Fruit fly (Drosophila melanogaster): Measurements from ENCODE around the gene PSMG1.

The PSMG1 gene

DNA sequence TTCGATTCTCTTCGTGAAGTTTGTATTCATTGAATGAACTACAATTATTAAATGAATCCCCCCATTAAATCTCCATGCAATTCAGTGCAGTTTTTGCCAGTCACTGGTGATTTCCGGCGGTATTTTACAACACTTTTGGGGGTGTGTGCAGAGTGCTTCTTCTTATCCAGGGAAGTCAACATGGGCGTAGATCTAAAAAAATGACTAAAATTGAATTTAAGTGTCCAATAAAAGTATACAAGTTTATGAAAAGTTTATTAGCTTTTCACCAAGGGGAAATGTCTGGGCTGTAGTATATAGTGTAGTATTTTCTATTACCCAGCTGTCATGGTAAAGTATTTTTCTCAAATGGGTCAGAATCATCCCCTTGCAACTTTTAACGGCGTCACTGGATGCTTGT is 2.6 kb downstream of the PSMG1 start, which contains the start of gene Hpf1 (continued):
- TF ChIP-seq Doc3 (GFP tag; IDR thresholded peaks at IDR 0.05; ENCODE audit: partially characterized antibody) (no peak), bbx (GFP tag; IDR thresholded peaks at IDR 0.05; ENCODE audit: partially characterized antibody) (no peak), CG5953 (GFP tag; IDR thresholded peaks at IDR 0.05) (peak; percentile 93), row (GFP tag; IDR thresholded peaks at IDR 0.05) (peak; percentile 99), eyg (GFP tag; optimal IDR thresholded peaks at IDR 0.05) (peak; percentile 98), CG4282 (GFP tag; optimal IDR thresholded peaks at IDR 0.05) (peak; percentile 97), CG12744 (GFP tag; optimal IDR thresholded peaks at IDR 0.05) (peak; percentile 98), CG15514 (GFP tag; optimal IDR thresholded peaks at IDR 0.05) (peak; percentile 94), D (optimal IDR thresholded peaks at IDR 0.05) (no peak), D (GFP tag; optimal IDR thresholded peaks at IDR 0.05) (peak; percentile 96), Awh (GFP tag; IDR thresholded peaks at IDR 0.05) (peak; percentile 94), run (tag; optimal IDR thresholded peaks at IDR 0.05) (peak; percentile 93), CG8089 (GFP tag; optimal IDR thresholded peaks at IDR 0.05) (peak; percentile 98), CG12659 (GFP tag; optimal IDR thresholded peaks at IDR 0.05) (peak; percentile 99), CG16779 (GFP tag; IDR thresholded peaks at IDR 0.05) (peak; percentile 96), jumu (GFP tag; optimal IDR thresholded peaks at IDR 0.05) (peak; percentile 98), Sox102F (GFP tag; optimal IDR thresholded peaks at IDR 0.05) (peak; percentile 99), CG17186 (GFP tag; optimal IDR thresholded peaks at IDR 0.05) (peak; percentile 90), pan (optimal IDR thresholded peaks at IDR 0.05) (no peak), pan (GFP tag; optimal IDR thresholded peaks at IDR 0.05 in 1 of 2, IDR thresholded peaks at IDR 0.05 in 1 of 2) (peak in 1 of 2 experiments; percentile 98), CG10147 (GFP tag; optimal IDR thresholded peaks at IDR 0.05) (peak; percentile 98), CG8359 (GFP tag; optimal IDR thresholded peaks at IDR 0.05; ENCODE audit: borderline replicate concordance) (peak; percentile 90), salm (tag; optimal IDR thresholded peaks at IDR 0.05) (peak; percentile 97), cas (GFP tag; IDR thresholded peaks at IDR 0.05) (peak; percentile 96), zfh1 (GFP tag; IDR thresholded peaks at IDR 0.05) (peak; percentile 98), CG31388 (GFP tag; optimal IDR thresholded peaks at IDR 0.05) (peak; percentile 95), CG14710 (tag; optimal IDR thresholded peaks at IDR 0.05) (peak; percentile 96), Gug (GFP tag; IDR thresholded peaks at IDR 0.05) (peak; percentile 98), CG5180 (GFP tag; optimal IDR thresholded peaks at IDR 0.05) (peak; percentile 88), chn (GFP tag; optimal IDR thresholded peaks at IDR 0.05) (peak; percentile 99), CG10565 (GFP tag; optimal IDR thresholded peaks at IDR 0.05) (peak; percentile 92), CG3838 (GFP tag; optimal IDR thresholded peaks at IDR 0.05) (peak; percentile 95), HHEX (GFP tag; optimal IDR thresholded peaks at IDR 0.05) (peak; percentile 98), CG11247 (GFP tag; IDR thresholded peaks at IDR 0.05) (peak; percentile 97), ranshi (GFP tag; IDR thresholded peaks at IDR 0.05) (peak; percentile 98), Asciz (GFP tag; optimal IDR thresholded peaks at IDR 0.05) (peak; percentile 96), CG17829 (tag; optimal IDR thresholded peaks at IDR 0.05) (peak; percentile 97), croc (GFP tag; conservative IDR thresholded peaks at IDR 0.05) (peak; percentile 94), CG10431 (GFP tag; optimal IDR thresholded peaks at IDR 0.05) (peak; percentile 74), Chrac-16 (GFP tag; optimal IDR thresholded peaks at IDR 0.05) (peak; percentile 99), CG8281 (tag; optimal IDR thresholded peaks at IDR 0.05) (peak; percentile 91), crp (GFP tag; optimal IDR thresholded peaks at IDR 0.05) (peak in 1 of 2 experiments; percentile 69), Bteb2 (GFP tag; optimal IDR thresholded peaks at IDR 0.05) (peak; percentile 99), knrl (GFP tag; IDR thresholded peaks at IDR 0.05; ENCODE audit: partially characterized antibody) (no peak), ken (GFP tag; IDR thresholded peaks at IDR 0.05) (peak; percentile 97), Atf-2 (GFP tag; optimal IDR thresholded peaks at IDR 0.05) (peak; percentile 98), hbn (GFP tag; IDR thresholded peaks at IDR 0.05; ENCODE audit: partially characterized antibody) (no peak), CG2712 (tag; optimal IDR thresholded peaks at IDR 0.05) (peak; percentile 98), CG3995 (GFP tag; optimal IDR thresholded peaks at IDR 0.05) (peak; percentile 93), ttk (GFP tag; IDR thresholded peaks at IDR 0.05) (peak; percentile 94), CG1792 (GFP tag; optimal IDR thresholded peaks at IDR 0.05) (peak; percentile 97)

Measured in whole organism, embryonic.